Worm (Caenorhabditis elegans) whole organism, early embryonic: ENCODE results near the gene srsx-22.

Experiments
- ama-1 ChIP-seq: fragments of 150-350 bp; optimal IDR thresholded peaks from 2 replicates; lab custom pipeline; 2014
- ets-7 ChIP-seq: sonication (generic microtip); optimal IDR thresholded peaks from 2 replicates; lab custom pipeline; 2016; ENCODE audit warnings: missing genotype, missing genetic modification characterization, missing compliant biosample characterization
- pes-1 ChIP-seq: fragments of 200-800 bp; sonication (Bioruptor generic); IDR thresholded peaks from 2 replicates; pipeline ENCODE4 v1.3.6; 2022; ENCODE audit warnings: missing genetic modification reagents, missing genetic modification characterization, missing compliant biosample characterization

- TF ChIP-seq pes-1 (GFP tag; lab: Robert Waterston, UW) (no peak), ets-7 (no peak), ama-1 (lab: Kevin White, UChicago) (no peak)
Measured at ce11 chrV:8384809-8385208, 33.3 kb downstream of the srsx-22 start.
